Worm (Caenorhabditis elegans) whole organism, mixed stage, embryonic: ENCODE data around the gene ZC376.8.

Source experiments
- M03D4.4 ChIP-seq: sonication (generic microtip); optimal IDR thresholded peaks from 2 replicates; lab custom pipeline; 2017; ENCODE audit warnings: mild to moderate bottlenecking, missing genetic modification characterization, missing compliant biosample characterization
- blmp-1 ChIP-seq: fragments of 150-350 bp; optimal IDR thresholded peaks from 2 replicates; lab custom pipeline; 2014; ENCODE audit warnings: missing biosample characterization, missing genetic modification characterization
- drap-1 ChIP-seq: fragments of 200-800 bp; sonication (Bioruptor generic); optimal IDR thresholded peaks from 3 replicates; lab custom pipeline; 2018; ENCODE audit warnings: mild to moderate bottlenecking, missing genetic modification characterization, missing compliant biosample characterization
- flh-1 ChIP-seq: fragments of 200-800 bp; sonication (Bioruptor generic); optimal IDR thresholded peaks from 2 replicates; lab custom pipeline; 2018; ENCODE audit warnings: mild to moderate bottlenecking, missing genetic modification characterization, moderate library complexity, missing compliant biosample characterization
- mab-5 ChIP-seq: fragments of 150-350 bp; optimal IDR thresholded peaks from 2 replicates; lab custom pipeline; 2014; ENCODE audit warnings: missing biosample characterization, missing genetic modification characterization
- mep-1 ChIP-seq: fragments of 150-350 bp; optimal IDR thresholded peaks from 2 replicates; lab custom pipeline; 2017; ENCODE audit warnings: missing biosample characterization, missing genetic modification reagents, missing genetic modification characterization, inconsistent platforms
- mls-2 ChIP-seq: sonication (generic microtip); optimal IDR thresholded peaks from 2 replicates; lab custom pipeline; 2016; ENCODE audit warnings: mild to moderate bottlenecking, missing genetic modification characterization, moderate library complexity, missing compliant biosample characterization
- nhr-28 ChIP-seq: fragments of 150-350 bp; optimal IDR thresholded peaks from 2 replicates; lab custom pipeline; 2014; ENCODE audit warnings: missing biosample characterization, missing genetic modification characterization
- nhr-76 ChIP-seq: sonication (generic microtip); optimal IDR thresholded peaks from 2 replicates; lab custom pipeline; 2017; ENCODE audit warnings: missing biosample characterization, missing genetic modification characterization
- snpc-4 ChIP-seq: fragments of 150-350 bp; optimal IDR thresholded peaks from 2 replicates; lab custom pipeline; 2014; ENCODE audit warnings: missing biosample characterization, missing genetic modification characterization
- unc-62 ChIP-seq: fragments of 150-350 bp; optimal IDR thresholded peaks from 2 replicates; lab custom pipeline; 2014; ENCODE audit warnings: missing biosample characterization, missing genetic modification reagents, missing genetic modification characterization
- ztf-11 ChIP-seq: fragments of 150-350 bp; optimal IDR thresholded peaks from 2 replicates; lab custom pipeline; 2014; ENCODE audit warnings: missing biosample characterization, missing genetic modification characterization

- TF ChIP-seq nhr-76 (tag; lab: Kevin White, UChicago) (no peak), unc-62 (GFP tag; lab: Kevin White, UChicago) (no peak), mab-5 (tag; lab: Kevin White, UChicago) (no peak), blmp-1 (tag; lab: Kevin White, UChicago) (no peak), nhr-28 (tag; lab: Kevin White, UChicago) (no peak), M03D4.4 (tag; lab: Kevin White, UChicago) (no peak), ztf-11 (tag; lab: Kevin White, UChicago) (no peak), snpc-4 (tag; lab: Kevin White, UChicago) (no peak), flh-1 (no peak), drap-1 (GFP tag; lab: Kevin White, UChicago) (no peak), mls-2 (tag; lab: Kevin White, UChicago) (no peak), mep-1 (tag; lab: Kevin White, UChicago) (no peak)
These were observed 39.3 kb upstream of the ZC376.8 start for ce11 chrV:14140733-14141132.
